Fruit fly (Drosophila melanogaster) whole organism, wandering third instar larva: ENCODE measurements around the gene CG11378.

Experiments used
- Abd-B ChIP-seq: fragments of >200 bp; optimal IDR thresholded peaks from 2 replicates; lab custom pipeline; 2017; ENCODE audit warnings: missing biosample characterization, missing genetic modification characterization
- CG32264 ChIP-seq: fragments of 200-800 bp; sonication (Bioruptor generic); optimal IDR thresholded peaks from 2 replicates; lab custom pipeline; 2016; ENCODE audit warnings: missing biosample characterization, missing genetic modification characterization
- CG9705 ChIP-seq: fragments of 200-800 bp; sonication (Bioruptor generic); optimal IDR thresholded peaks from 2 replicates; lab custom pipeline; 2018; ENCODE audit warnings: missing biosample characterization, mild to moderate bottlenecking, missing genetic modification characterization
- CrebA ChIP-seq: fragments of 200-800 bp; sonication (Bioruptor generic); optimal IDR thresholded peaks from 2 replicates; lab custom pipeline; 2016; ENCODE audit warnings: missing biosample characterization, mild to moderate bottlenecking, missing genetic modification characterization, borderline replicate concordance
- Dfd ChIP-seq: fragments of >200 bp; optimal IDR thresholded peaks from 2 replicates; lab custom pipeline; 2017; ENCODE audit warnings: missing biosample characterization, missing genetic modification characterization
- HLH106 ChIP-seq: fragments of 200-800 bp; optimal IDR thresholded peaks from 3 replicates; lab custom pipeline; 2019; ENCODE audit warnings: missing biosample characterization, mild to moderate bottlenecking, missing genetic modification characterization, moderate library complexity
- Hnf4 ChIP-seq: fragments of 200-800 bp; sonication (Bioruptor generic); optimal IDR thresholded peaks from 2 replicates; lab custom pipeline; 2016; ENCODE audit warnings: missing biosample characterization, mild to moderate bottlenecking, missing genetic modification characterization
- Jra ChIP-seq: sonication (Bioruptor generic); optimal IDR thresholded peaks from 2 replicates; lab custom pipeline; 2016; ENCODE audit warnings: missing biosample characterization, missing genetic modification characterization
- Mio ChIP-seq: sonication (Bioruptor generic); optimal IDR thresholded peaks from 2 replicates; lab custom pipeline; 2016; ENCODE audit warnings: missing biosample characterization, missing genetic modification characterization
- Myc ChIP-seq: fragments of >200 bp; optimal IDR thresholded peaks from 2 replicates; lab custom pipeline; 2017
- N ChIP-seq: fragments of >200 bp; optimal IDR thresholded peaks from 2 replicates; lab custom pipeline; 2018; ENCODE audit warnings: missing biosample characterization, missing external identifiers, missing genetic modification characterization
- OdsH ChIP-seq: fragments of 200-800 bp; sonication (Bioruptor generic); optimal IDR thresholded peaks from 2 replicates; lab custom pipeline; 2016; ENCODE audit warnings: missing biosample characterization, mild to moderate bottlenecking, missing genetic modification characterization
- Rel ChIP-seq, 2 experiments: fragments of 200-800 bp; sonication (Bioruptor generic) in 1 of 2; optimal IDR thresholded peaks; 2 replicates in 1 of 2; 3 replicates in 1 of 2; lab custom pipeline; 2016 to 2019; ENCODE audit warnings: mild to moderate bottlenecking in 2 of 2, missing biosample characterization in 2 of 2, missing genetic modification characterization in 2 of 2, moderate library complexity in 1 of 2
- Sp1 ChIP-seq: fragments of 200-800 bp; sonication (Bioruptor generic); optimal IDR thresholded peaks from 3 replicates; lab custom pipeline; 2019; ENCODE audit warnings: missing biosample characterization, mild to moderate bottlenecking, missing genetic modification characterization, moderate library complexity
- Vsx2 ChIP-seq: fragments of 200-300, 225-300 bp; sonication (Bioruptor generic); optimal IDR thresholded peaks from 2 replicates; lab custom pipeline; 2018; ENCODE audit warnings: missing biosample characterization, missing genetic modification characterization; ENCODE audit not compliant: partially characterized antibody
- br ChIP-seq: fragments of 200-800 bp; sonication (Bioruptor generic); optimal IDR thresholded peaks from 2 replicates; lab custom pipeline; 2016; ENCODE audit warnings: missing biosample characterization, missing genetic modification characterization
- brk ChIP-seq: fragments of 200-800 bp; sonication (Bioruptor generic); optimal IDR thresholded peaks from 2 replicates; lab custom pipeline; 2016; ENCODE audit warnings: missing biosample characterization, mild to moderate bottlenecking, missing genetic modification characterization
- dmrt93B ChIP-seq: fragments of 200-800 bp; sonication (Bioruptor generic); optimal IDR thresholded peaks from 2 replicates; lab custom pipeline; 2018; ENCODE audit warnings: missing biosample characterization, mild to moderate bottlenecking, missing genetic modification characterization
- ey ChIP-seq: fragments of 200-800 bp; sonication (Bioruptor generic); optimal IDR thresholded peaks from 2 replicates; lab custom pipeline; 2016; ENCODE audit warnings: missing biosample characterization, missing genetic modification characterization
- foxo ChIP-seq, 2 experiments: fragments of 200-800 bp; sonication (Bioruptor generic); optimal IDR thresholded peaks; 2 replicates in 1 of 2; 3 replicates in 1 of 2; lab custom pipeline; 2016 to 2017; ENCODE audit warnings: missing biosample characterization in 2 of 2, missing genetic modification characterization in 2 of 2
- fru ChIP-seq: fragments of 200-800 bp; sonication (Bioruptor generic); optimal IDR thresholded peaks from 3 replicates; lab custom pipeline; 2016; ENCODE audit warnings: missing biosample characterization, mild to moderate bottlenecking, missing genetic modification characterization
- h ChIP-seq: fragments of 200-800 bp; sonication (Bioruptor generic); optimal IDR thresholded peaks from 3 replicates; lab custom pipeline; 2016; ENCODE audit warnings: missing biosample characterization, mild to moderate bottlenecking, missing genetic modification characterization
- lola ChIP-seq: fragments of >200 bp; optimal IDR thresholded peaks from 2 replicates; lab custom pipeline; 2017; ENCODE audit warnings: missing biosample characterization, missing genetic modification characterization
- psq ChIP-seq: fragments of 200-800 bp; sonication (Bioruptor generic); optimal IDR thresholded peaks from 3 replicates; lab custom pipeline; 2017; ENCODE audit warnings: missing biosample characterization, mild to moderate bottlenecking, missing genetic modification characterization, moderate library complexity
- rgr ChIP-seq: fragments of 200-800 bp; sonication (Bioruptor generic); optimal IDR thresholded peaks from 3 replicates; lab custom pipeline; 2016; ENCODE audit warnings: missing biosample characterization, mild to moderate bottlenecking, missing genetic modification characterization
- sage ChIP-seq: fragments of 200-800 bp; sonication (Bioruptor generic); optimal IDR thresholded peaks from 2 replicates; lab custom pipeline; 2016; ENCODE audit warnings: missing biosample characterization, mild to moderate bottlenecking, missing genetic modification characterization
- sv ChIP-seq: fragments of 200-800 bp; sonication (Bioruptor generic); optimal IDR thresholded peaks from 3 replicates; lab custom pipeline; 2016; ENCODE audit warnings: missing biosample characterization, missing genetic modification characterization
- tai ChIP-seq: sonication (Bioruptor generic); optimal IDR thresholded peaks from 2 replicates; lab custom pipeline; 2016; ENCODE audit warnings: missing biosample characterization, missing genetic modification characterization
- usp ChIP-seq: fragments of >200 bp; optimal IDR thresholded peaks from 2 replicates; lab custom pipeline; 2017; ENCODE audit warnings: missing biosample characterization, missing genetic modification characterization
- woc ChIP-seq: sonication (Bioruptor generic); optimal IDR thresholded peaks from 2 replicates; lab custom pipeline; 2016; ENCODE audit warnings: missing biosample characterization, mild to moderate bottlenecking, missing genetic modification characterization

Gene CG11378

dm6 chrX:1170117-1170878 is at the start of gene CG11378:
CG11378 (plus strand) TSS chrX:1170828.
- TF ChIP-seq CG32264 (no peak), fru (GFP tag; lab: Kevin White, UChicago) (peak; percentile 4), rgr (no peak)

dm6 chrX:1120896-1121295 is 49.7 kb upstream of the CG11378 start:
- TF ChIP-seq fru (GFP tag; lab: Kevin White, UChicago) (peak; percentile 1), Vsx2 (GFP tag; lab: Kevin White, UChicago) (no peak), foxo (GFP tag; optimal IDR thresholded peaks at IDR 0.05; lab: Kevin White, UChicago) (peak in 1 of 2 experiments; percentile 11)

- no peak for TF ChIP-seq usp (GFP tag; lab: Kevin White, UChicago)
- no peak for TF ChIP-seq Sp1
- TF ChIP-seq h (GFP tag; lab: Kevin White, UChicago) = no peak
- TF ChIP-seq fru (GFP tag; lab: Kevin White, UChicago) = no peak
- TF ChIP-seq foxo (GFP tag; optimal IDR thresholded peaks at IDR 0.05; lab: Kevin White, UChicago) = peak in 1 of 2 experiments; percentile 10
- no peak for TF ChIP-seq br (GFP tag; lab: Kevin White, UChicago)
Measured at dm6 chrX:1123381-1123780, 47.2 kb upstream of the CG11378 start.

dm6 chrX:1129575-1130281 is 40.9 kb upstream of the CG11378 start:
- TF ChIP-seq CG9705 (peak; percentile 11), OdsH (GFP tag; lab: Kevin White, UChicago) (peak; percentile 84), psq (GFP tag; lab: Kevin White, UChicago) (peak; percentile 67), Rel (GFP tag; optimal IDR thresholded peaks at IDR 0.05; lab: Kevin White, UChicago) (peak; percentile 43), Rel (tag; optimal IDR thresholded peaks at IDR 0.05; lab: Kevin White, UChicago) (peak; percentile 26), Hnf4 (peak; percentile 82), Myc (lab: Kevin White, UChicago) (no peak), woc (GFP tag; lab: Kevin White, UChicago) (peak; percentile 12), Vsx2 (GFP tag; lab: Kevin White, UChicago) (no peak), tai (GFP tag; lab: Kevin White, UChicago) (peak; percentile 65), foxo (GFP tag; optimal IDR thresholded peaks at IDR 0.05; lab: Kevin White, UChicago) (peak in 1 of 2 experiments; percentile 89), rgr (peak; percentile 86), sv (peak; percentile 32), HLH106 (tag; lab: Kevin White, UChicago) (peak; percentile 86), usp (GFP tag; lab: Kevin White, UChicago) (no peak), Abd-B (no peak), fru (GFP tag; lab: Kevin White, UChicago) (peak; percentile 84), Sp1 (peak; percentile 86), Jra (GFP tag; lab: Kevin White, UChicago) (peak; percentile 22), CrebA (GFP tag; lab: Kevin White, UChicago) (peak; percentile 40), brk (GFP tag; lab: Kevin White, UChicago) (peak; percentile 38), br (GFP tag; lab: Kevin White, UChicago) (peak; percentile 84), lola (GFP tag; lab: Kevin White, UChicago) (no peak), ey (GFP tag; lab: Kevin White, UChicago) (peak; percentile 90), h (GFP tag; lab: Kevin White, UChicago) (peak; percentile 87), Dfd (GFP tag; lab: Kevin White, UChicago) (no peak), N (GFP tag; lab: Kevin White, UChicago) (no peak), Mio (peak; percentile 26), sage (GFP tag; lab: Kevin White, UChicago) (peak; percentile 78), dmrt93B (GFP tag; lab: Kevin White, UChicago) (peak; percentile 78)
- TF ChIP-seq, all 38 proteins: peak for 22
